Fruit fly (Drosophila melanogaster) Kc167 (cell line): ENCODE measurements around the gene Sec20.

Source experiments
- Sin3A ChIP-seq: fragments of >200 bp; optimal IDR thresholded peaks from 2 replicates; lab custom pipeline; 2018; ENCODE audit warnings: missing external identifiers
- psq ChIP-seq: fragments of >200 bp; optimal IDR thresholded peaks from 2 replicates; lab custom pipeline; 2017; ENCODE audit warnings: missing external identifiers

- TF ChIP-seq Sin3A (lab: Kevin White, UChicago): no peak
- TF ChIP-seq psq (lab: Kevin White, UChicago): no peak
Measured at dm6 chr3R:5831339-5831738, 7.0 kb upstream of the Sec20 start, which contains the start of gene CG1208.
